Worm (Caenorhabditis elegans) whole organism, midembryonic: Measurements from ENCODE around the gene ZK1067.3.

ENCODE experiments used
- T22C8.4 ChIP-seq: fragments of 200-800 bp; sonication (Bioruptor generic); IDR thresholded peaks from 2 replicates; pipeline ENCODE4 v1.3.6; 2022; ENCODE audit warnings: missing genetic modification characterization, missing compliant biosample characterization
- cog-1 ChIP-seq: sonication (generic microtip); optimal IDR thresholded peaks from 2 replicates; lab custom pipeline; 2016; ENCODE audit warnings: missing genetic modification characterization, missing compliant biosample characterization
- flt-1 ChIP-seq: fragments of 200-800 bp; sonication (Bioruptor generic); IDR thresholded peaks from 2 replicates; pipeline ENCODE4 v1.3.6; 2022; ENCODE audit warnings: missing genetic modification characterization, missing compliant biosample characterization
- klf-2 ChIP-seq: fragments of 200-800 bp; sonication (Bioruptor generic); conservative IDR thresholded peaks from 2 replicates; pipeline ENCODE4 v1.3.6; 2022; ENCODE audit warnings: missing genetic modification reagents, missing genetic modification characterization, missing compliant biosample characterization
- med-1 ChIP-seq: sonication (generic microtip); optimal IDR thresholded peaks from 2 replicates; lab custom pipeline; 2017; ENCODE audit warnings: missing genetic modification characterization, mild to moderate bottlenecking, missing compliant biosample characterization, antibody characterized with exemption, missing genetic modification reagents; ENCODE audit not compliant: insufficient read depth
- ref-1 ChIP-seq: fragments of 200-800 bp; sonication (Bioruptor generic); conservative IDR thresholded peaks from 2 replicates; pipeline ENCODE4 v1.3.6; 2022; ENCODE audit warnings: missing genetic modification reagents, missing genetic modification characterization, missing compliant biosample characterization
- tab-1 ChIP-seq: fragments of 200-800 bp; sonication (Bioruptor generic); IDR thresholded peaks from 2 replicates; pipeline ENCODE4 v1.3.6; 2022; ENCODE audit warnings: missing genetic modification characterization, missing compliant biosample characterization
- ztf-23 ChIP-seq: fragments of 200-800 bp; sonication (Bioruptor generic); IDR thresholded peaks from 2 replicates; pipeline ENCODE4 v1.3.6; 2022; ENCODE audit warnings: missing genetic modification reagents, missing genetic modification characterization, missing compliant biosample characterization
- ztf-29 ChIP-seq: fragments of 200-800 bp; sonication (Bioruptor generic); IDR thresholded peaks from 2 replicates; pipeline ENCODE4 v1.3.6; 2022; ENCODE audit warnings: missing genetic modification reagents, missing genetic modification characterization, missing compliant biosample characterization

The ZK1067.3 gene

ce11 chrII:9196325-9196724, 26.7 kb upstream of the ZK1067.3 start:
- TF ChIP-seq cog-1 (tag; lab: Kevin White, UChicago): no peak
- TF ChIP-seq tab-1: no peak
- no peak for TF ChIP-seq klf-2 (GFP tag; lab: Robert Waterston, UW)
- TF ChIP-seq med-1 (GFP tag; lab: Kevin White, UChicago): no peak
- TF ChIP-seq ztf-29 (GFP tag; lab: Robert Waterston, UW): no peak
- TF ChIP-seq ref-1: no peak
- no peak for TF ChIP-seq flt-1 (GFP tag; lab: Robert Waterston, UW)
- no peak for TF ChIP-seq T22C8.4 (GFP tag; lab: Robert Waterston, UW)
- no peak for TF ChIP-seq ztf-23 (GFP tag; lab: Robert Waterston, UW)

ce11 chrII:9197212-9197611, 25.9 kb upstream of the ZK1067.3 start, which contains the start of gene let-23:
TSS of gene let-23 (plus strand) at chrII:9197512.
- TF ChIP-seq cog-1 (tag; lab: Kevin White, UChicago): no peak
- TF ChIP-seq tab-1: no peak
- no peak for TF ChIP-seq ztf-23 (GFP tag; lab: Robert Waterston, UW)
- no peak for TF ChIP-seq T22C8.4 (GFP tag; lab: Robert Waterston, UW)
- no peak for TF ChIP-seq flt-1 (GFP tag; lab: Robert Waterston, UW)
- TF ChIP-seq ztf-29 (GFP tag; lab: Robert Waterston, UW): no peak
- TF ChIP-seq klf-2 (GFP tag; lab: Robert Waterston, UW): no peak
- no peak for TF ChIP-seq med-1 (GFP tag; lab: Kevin White, UChicago)
- no peak for TF ChIP-seq ref-1

ce11 chrII:9210076-9210475, 13.0 kb upstream of the ZK1067.3 start, which contains the start of gene ZK1067.4:
TSS of gene ZK1067.4 (plus strand) at chrII:9210376.
- no peak for TF ChIP-seq ztf-29 (GFP tag; lab: Robert Waterston, UW)
- no peak for TF ChIP-seq T22C8.4 (GFP tag; lab: Robert Waterston, UW)
- no peak for TF ChIP-seq ztf-23 (GFP tag; lab: Robert Waterston, UW)
- no peak for TF ChIP-seq ref-1
- TF ChIP-seq cog-1 (tag; lab: Kevin White, UChicago): no peak
- no peak for TF ChIP-seq klf-2 (GFP tag; lab: Robert Waterston, UW)

ce11 chrII:9211684-9212083, 11.4 kb upstream of the ZK1067.3 start:
- TF ChIP-seq klf-2 (GFP tag; lab: Robert Waterston, UW): no peak
- TF ChIP-seq cog-1 (tag; lab: Kevin White, UChicago): no peak
- no peak for TF ChIP-seq tab-1
- TF ChIP-seq ztf-23 (GFP tag; lab: Robert Waterston, UW): no peak
- TF ChIP-seq ztf-29 (GFP tag; lab: Robert Waterston, UW): no peak
- no peak for TF ChIP-seq med-1 (GFP tag; lab: Kevin White, UChicago)
- no peak for TF ChIP-seq flt-1 (GFP tag; lab: Robert Waterston, UW)
- no peak for TF ChIP-seq ref-1
- no peak for TF ChIP-seq T22C8.4 (GFP tag; lab: Robert Waterston, UW)

- TF ChIP-seq tab-1: no peak
- no peak for TF ChIP-seq cog-1 (tag; lab: Kevin White, UChicago)
- TF ChIP-seq med-1 (GFP tag; lab: Kevin White, UChicago): no peak
- TF ChIP-seq ztf-29 (GFP tag; lab: Robert Waterston, UW): no peak
- TF ChIP-seq ztf-23 (GFP tag; lab: Robert Waterston, UW): no peak
- TF ChIP-seq klf-2 (GFP tag; lab: Robert Waterston, UW): no peak
- no peak for TF ChIP-seq ref-1
- no peak for TF ChIP-seq flt-1 (GFP tag; lab: Robert Waterston, UW)
- TF ChIP-seq T22C8.4 (GFP tag; lab: Robert Waterston, UW): no peak
Observed at ce11 chrII:9213055-9213708, 9.9 kb upstream of the ZK1067.3 start, which contains the start of gene znfx-1. TSS of gene znfx-1 (plus strand) at chrII:9213658.

ce11 chrII:9227134-9227533, 4.1 kb downstream of the ZK1067.3 start, which contains the start of gene abu-14:
TSS of gene abu-14 (minus strand) at chrII:9227214.
- TF ChIP-seq klf-2 (GFP tag; lab: Robert Waterston, UW) (no peak), cog-1 (tag; lab: Kevin White, UChicago) (no peak)

- TF ChIP-seq T22C8.4 (GFP tag; lab: Robert Waterston, UW): no peak
- no peak for TF ChIP-seq ztf-29 (GFP tag; lab: Robert Waterston, UW)
- TF ChIP-seq cog-1 (tag; lab: Kevin White, UChicago): no peak
- no peak for TF ChIP-seq ztf-23 (GFP tag; lab: Robert Waterston, UW)
- TF ChIP-seq flt-1 (GFP tag; lab: Robert Waterston, UW): no peak
- no peak for TF ChIP-seq klf-2 (GFP tag; lab: Robert Waterston, UW)
- no peak for TF ChIP-seq med-1 (GFP tag; lab: Kevin White, UChicago)
- TF ChIP-seq ref-1: no peak
- no peak for TF ChIP-seq tab-1
Observed at ce11 chrII:9231240-9231639, 8.2 kb downstream of the ZK1067.3 start, which contains the start of gene gst-13. TSS of gene gst-13 (plus strand) at chrII:9231457.

ce11 chrII:9232493-9232892, 9.4 kb downstream of the ZK1067.3 start:
- TF ChIP-seq ztf-29 (GFP tag; lab: Robert Waterston, UW) (no peak), T22C8.4 (GFP tag; lab: Robert Waterston, UW) (no peak), ztf-23 (GFP tag; lab: Robert Waterston, UW) (no peak), tab-1 (no peak), med-1 (GFP tag; lab: Kevin White, UChicago) (no peak), flt-1 (GFP tag; lab: Robert Waterston, UW) (no peak), klf-2 (GFP tag; lab: Robert Waterston, UW) (no peak), ref-1 (no peak), cog-1 (tag; lab: Kevin White, UChicago) (no peak)

- TF ChIP-seq ztf-29 (GFP tag; lab: Robert Waterston, UW) (no peak), cog-1 (tag; lab: Kevin White, UChicago) (no peak), flt-1 (GFP tag; lab: Robert Waterston, UW) (no peak), tab-1 (no peak), T22C8.4 (GFP tag; lab: Robert Waterston, UW) (no peak), ref-1 (no peak), klf-2 (GFP tag; lab: Robert Waterston, UW) (no peak)
Observed at ce11 chrII:9232923-9233322, 9.9 kb downstream of the ZK1067.3 start, which contains the start of gene T26C5.2. TSS of gene T26C5.2 (plus strand) at chrII:9233223.
